Worm (Caenorhabditis elegans): ENCODE measurements around the gene mmab-1.
A peak's percentile ranks its signal among the peaks of the same experiment; 100 is the strongest.

Gene mmab-1

ce11 chrIII:4951210-4951609, 29.3 kb upstream of the mmab-1 start:
- TF ChIP-seq ztf-23 (GFP tag; IDR thresholded peaks at IDR 0.05) = no peak
- no peak for TF ChIP-seq flt-1 (GFP tag; IDR thresholded peaks at IDR 0.05)
- no peak for TF ChIP-seq med-1 (GFP tag; optimal IDR thresholded peaks at IDR 0.05; ENCODE audit: insufficient read depth)
- TF ChIP-seq T22C8.4 (GFP tag; IDR thresholded peaks at IDR 0.05) = no peak
- TF ChIP-seq ztf-29 (GFP tag; IDR thresholded peaks at IDR 0.05) = no peak
- no peak for TF ChIP-seq klf-2 (GFP tag; conservative IDR thresholded peaks at IDR 0.05)
- no peak for TF ChIP-seq tab-1 (GFP tag; IDR thresholded peaks at IDR 0.05)
- TF ChIP-seq cog-1 (tag; optimal IDR thresholded peaks at IDR 0.05) = no peak
- no peak for TF ChIP-seq ref-1 (GFP tag; conservative IDR thresholded peaks at IDR 0.05)

DNA sequence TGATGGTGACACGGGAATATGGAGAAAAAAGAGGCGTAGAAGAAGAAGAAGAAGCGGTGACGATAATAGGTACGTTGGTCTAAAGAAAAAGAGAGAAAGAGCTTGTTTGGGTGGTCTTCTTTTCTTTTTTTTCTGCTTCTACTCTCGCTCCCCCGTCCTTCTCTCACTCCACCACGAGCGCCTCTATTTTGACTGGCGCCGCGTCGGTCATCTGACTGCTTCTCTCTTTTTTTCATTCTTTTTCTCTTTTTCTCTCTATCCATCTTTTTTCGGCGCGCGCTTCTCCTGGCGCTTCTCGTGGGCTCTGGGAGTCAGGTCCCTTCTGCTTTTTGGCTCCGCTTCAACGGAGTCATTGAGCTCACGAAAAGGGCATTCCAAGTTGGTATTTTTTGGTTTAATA, 28.4 kb upstream of the mmab-1 start:
- TF ChIP-seq ref-1 (GFP tag; conservative IDR thresholded peaks at IDR 0.05) = no peak
- no peak for TF ChIP-seq ztf-29 (GFP tag; IDR thresholded peaks at IDR 0.05)
- no peak for TF ChIP-seq flt-1 (GFP tag; IDR thresholded peaks at IDR 0.05)
- TF ChIP-seq med-1 (GFP tag; optimal IDR thresholded peaks at IDR 0.05; ENCODE audit: insufficient read depth) = no peak
- TF ChIP-seq tab-1 (GFP tag; IDR thresholded peaks at IDR 0.05) = no peak
- TF ChIP-seq klf-2 (GFP tag; conservative IDR thresholded peaks at IDR 0.05) = no peak
- TF ChIP-seq cog-1 (tag; optimal IDR thresholded peaks at IDR 0.05) = no peak

- TF ChIP-seq flt-1 (GFP tag; IDR thresholded peaks at IDR 0.05) = peak; percentile 66
- TF ChIP-seq ztf-23 (GFP tag; IDR thresholded peaks at IDR 0.05) = 0 out of 2 replicates have a peak, but pooled peaks have one; percentile 45
- no peak for TF ChIP-seq cog-1 (tag; optimal IDR thresholded peaks at IDR 0.05)
Measured at ce11 chrIII:4948631-4949030, 26.7 kb upstream of the mmab-1 start.

- peak; percentile 38; the same call in 1 of the 2 replicates for TF ChIP-seq ztf-29 (GFP tag; IDR thresholded peaks at IDR 0.05)
- 0 out of 2 replicates have a peak, but pooled peaks have one; percentile 13 for TF ChIP-seq ref-1 (GFP tag; conservative IDR thresholded peaks at IDR 0.05)
- peak; percentile 73 for TF ChIP-seq flt-1 (GFP tag; IDR thresholded peaks at IDR 0.05)
- 0 out of 2 replicates have a peak, but pooled peaks have one; percentile 51 for TF ChIP-seq tab-1 (GFP tag; IDR thresholded peaks at IDR 0.05)
- no peak for TF ChIP-seq klf-2 (GFP tag; conservative IDR thresholded peaks at IDR 0.05)
- TF ChIP-seq ztf-23 (GFP tag; IDR thresholded peaks at IDR 0.05) = peak; percentile 69; the same call in 1 of the 2 replicates
- TF ChIP-seq cog-1 (tag; optimal IDR thresholded peaks at IDR 0.05) = peak; percentile 56
- no peak for TF ChIP-seq med-1 (GFP tag; optimal IDR thresholded peaks at IDR 0.05; ENCODE audit: insufficient read depth)
- peak; percentile 12; the same call in 1 of the 2 replicates for TF ChIP-seq T22C8.4 (GFP tag; IDR thresholded peaks at IDR 0.05)
Measured at ce11 chrIII:4947352-4947751, 25.4 kb upstream of the mmab-1 start.

- TF ChIP-seq med-1 (GFP tag; optimal IDR thresholded peaks at IDR 0.05; ENCODE audit: insufficient read depth) (no peak), tab-1 (GFP tag; IDR thresholded peaks at IDR 0.05) (no peak), ztf-29 (GFP tag; IDR thresholded peaks at IDR 0.05) (no peak), ztf-23 (GFP tag; IDR thresholded peaks at IDR 0.05) (no peak), klf-2 (GFP tag; conservative IDR thresholded peaks at IDR 0.05) (no peak), cog-1 (tag; optimal IDR thresholded peaks at IDR 0.05) (no peak), ref-1 (GFP tag; conservative IDR thresholded peaks at IDR 0.05) (no peak), T22C8.4 (GFP tag; IDR thresholded peaks at IDR 0.05) (no peak), flt-1 (GFP tag; IDR thresholded peaks at IDR 0.05) (no peak)
Measured at ce11 chrIII:4944213-4944612, 22.3 kb upstream of the mmab-1 start, which contains the start of gene ntl-9. Gene ntl-9, plus strand, starts transcription at chrIII:4944513.

DNA sequence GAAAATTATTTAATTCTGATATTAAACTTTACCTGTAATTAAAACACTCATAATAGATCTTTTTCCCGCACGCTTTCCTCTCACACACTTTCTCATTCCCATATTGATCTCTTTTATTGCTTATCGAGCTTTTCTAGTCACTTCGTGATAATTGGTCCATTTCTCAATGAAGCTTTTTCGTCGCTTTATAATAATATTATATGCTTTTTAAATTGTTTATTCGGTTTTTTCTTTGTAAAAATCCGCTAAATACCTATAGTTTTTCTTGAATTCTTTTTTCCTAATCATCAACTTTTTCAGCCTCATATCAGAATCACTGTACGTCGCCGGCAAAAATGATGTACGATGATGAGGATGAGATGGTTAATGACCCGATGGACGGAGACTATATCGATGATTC, 17.4 kb upstream of the mmab-1 start, which contains the start of gene rpb-2:
Gene rpb-2 (plus strand): TSS at position 301 of the 400 bp plus-strand sequence.
- TF ChIP-seq ref-1 (GFP tag; conservative IDR thresholded peaks at IDR 0.05) (no peak), ztf-23 (GFP tag; IDR thresholded peaks at IDR 0.05) (no peak), klf-2 (GFP tag; conservative IDR thresholded peaks at IDR 0.05) (no peak), tab-1 (GFP tag; IDR thresholded peaks at IDR 0.05) (no peak), cog-1 (tag; optimal IDR thresholded peaks at IDR 0.05) (no peak), T22C8.4 (GFP tag; IDR thresholded peaks at IDR 0.05) (no peak), med-1 (GFP tag; optimal IDR thresholded peaks at IDR 0.05; ENCODE audit: insufficient read depth) (no peak), flt-1 (GFP tag; IDR thresholded peaks at IDR 0.05) (no peak), ztf-29 (GFP tag; IDR thresholded peaks at IDR 0.05) (no peak)

DNA sequence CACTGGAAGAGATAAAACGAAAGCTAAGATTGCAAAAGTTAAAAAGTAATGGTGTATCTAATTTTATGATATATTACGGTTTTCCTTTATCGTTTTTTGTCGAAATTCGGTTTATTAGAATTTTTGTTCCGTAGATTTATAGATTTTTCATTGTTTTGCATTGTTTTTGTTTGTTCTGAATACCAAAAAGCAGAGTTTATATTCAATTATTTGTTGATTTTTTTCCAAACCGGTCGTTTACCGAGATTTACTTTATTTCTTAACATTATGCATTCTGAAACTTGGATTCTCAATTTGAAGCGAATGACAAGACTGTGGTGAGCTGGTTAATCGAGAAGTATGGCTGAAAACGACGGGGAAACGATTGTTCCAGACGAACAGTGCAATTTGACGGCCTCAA, 15.1 kb upstream of the mmab-1 start, which contains the start of gene fsn-1:
Gene fsn-1 (plus strand): TSS at position 301 of the 400 bp plus-strand sequence.
- no peak for TF ChIP-seq ref-1 (GFP tag; conservative IDR thresholded peaks at IDR 0.05)
- TF ChIP-seq klf-2 (GFP tag; conservative IDR thresholded peaks at IDR 0.05) = no peak
- no peak for TF ChIP-seq ztf-29 (GFP tag; IDR thresholded peaks at IDR 0.05)
- no peak for TF ChIP-seq T22C8.4 (GFP tag; IDR thresholded peaks at IDR 0.05)
- no peak for TF ChIP-seq med-1 (GFP tag; optimal IDR thresholded peaks at IDR 0.05; ENCODE audit: insufficient read depth)
- no peak for TF ChIP-seq tab-1 (GFP tag; IDR thresholded peaks at IDR 0.05)
- TF ChIP-seq flt-1 (GFP tag; IDR thresholded peaks at IDR 0.05) = no peak
- TF ChIP-seq ztf-23 (GFP tag; IDR thresholded peaks at IDR 0.05) = no peak
- TF ChIP-seq cog-1 (tag; optimal IDR thresholded peaks at IDR 0.05) = no peak

- no peak for TF ChIP-seq ref-1 (GFP tag; conservative IDR thresholded peaks at IDR 0.05)
- no peak for TF ChIP-seq med-1 (GFP tag; optimal IDR thresholded peaks at IDR 0.05; ENCODE audit: insufficient read depth)
- no peak for TF ChIP-seq tab-1 (GFP tag; IDR thresholded peaks at IDR 0.05)
- no peak for TF ChIP-seq T22C8.4 (GFP tag; IDR thresholded peaks at IDR 0.05)
- no peak for TF ChIP-seq klf-2 (GFP tag; conservative IDR thresholded peaks at IDR 0.05)
- TF ChIP-seq flt-1 (GFP tag; IDR thresholded peaks at IDR 0.05) = no peak
- TF ChIP-seq ztf-29 (GFP tag; IDR thresholded peaks at IDR 0.05) = no peak
Measured at ce11 chrIII:4934896-4935628, 13.1 kb upstream of the mmab-1 start, which contains the start of gene mrps-18C. Gene mrps-18C, plus strand, starts transcription at chrIII:4935578.

- no peak for TF ChIP-seq T22C8.4 (GFP tag; IDR thresholded peaks at IDR 0.05)
Measured at ce11 chrIII:4932203-4932699, 10.3 kb upstream of the mmab-1 start, which contains the start of the genes C26E6.12 and eri-9. Gene C26E6.12, minus strand, starts transcription at chrIII:4932253. Gene eri-9, plus strand, starts transcription at chrIII:4932450.

Measured in whole organism, midembryonic.